Fruit fly (Drosophila melanogaster) S2 (cell line): ENCODE measurements around the gene Tsp5D.

Experiments
- CG8478 ChIP-seq: fragments of >200 bp; optimal IDR thresholded peaks from 2 replicates; lab custom pipeline; 2018
- CTCF ChIP-seq, 2 experiments: fragments of >200 bp; optimal IDR thresholded peaks; 2 replicates each; lab custom pipeline; 2018

The Tsp5D gene

dm6 chrX:6074845-6075244, at the start of gene Tsp5D:
Gene Tsp5D (minus strand): TSS chrX:6074857.
- TF ChIP-seq CTCF (optimal IDR thresholded peaks at IDR 0.05; lab: Kevin White, UChicago) (no peak), CG8478 (no peak)

- no peak for TF ChIP-seq CG8478
- peak; percentile 94 to 96 for TF ChIP-seq CTCF (optimal IDR thresholded peaks at IDR 0.05; lab: Kevin White, UChicago)
These were observed 35.2 kb upstream of the Tsp5D start for dm6 chrX:6109872-6110271.

DNA sequence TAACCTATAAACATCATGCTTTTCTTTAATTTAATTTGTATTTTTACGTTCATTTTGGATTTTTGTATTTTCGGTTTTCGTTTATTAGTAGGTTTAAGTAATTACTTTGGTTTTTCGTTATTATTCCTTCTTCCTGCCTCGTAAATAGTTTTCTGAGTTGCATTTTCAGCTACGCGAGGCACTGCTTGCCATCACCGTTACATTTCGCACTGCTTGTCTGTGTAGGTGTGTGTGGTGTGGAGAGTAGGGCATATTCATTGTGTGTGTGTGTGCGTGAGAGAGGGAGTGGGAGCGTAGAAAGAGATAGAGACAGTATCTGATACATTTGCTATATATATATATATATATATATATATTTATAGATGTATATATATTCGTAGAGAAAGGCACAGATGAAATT, 30.1 kb upstream of the Tsp5D start:
- TF ChIP-seq CTCF (optimal IDR thresholded peaks at IDR 0.05; lab: Kevin White, UChicago), result peak in 1 of 2 experiments; percentile 54
- TF ChIP-seq CG8478, result no peak

dm6 chrX:6097578-6097977, 22.9 kb upstream of the Tsp5D start:
- TF ChIP-seq CG8478, result no peak
- no peak for TF ChIP-seq CTCF (optimal IDR thresholded peaks at IDR 0.05; lab: Kevin White, UChicago)

DNA sequence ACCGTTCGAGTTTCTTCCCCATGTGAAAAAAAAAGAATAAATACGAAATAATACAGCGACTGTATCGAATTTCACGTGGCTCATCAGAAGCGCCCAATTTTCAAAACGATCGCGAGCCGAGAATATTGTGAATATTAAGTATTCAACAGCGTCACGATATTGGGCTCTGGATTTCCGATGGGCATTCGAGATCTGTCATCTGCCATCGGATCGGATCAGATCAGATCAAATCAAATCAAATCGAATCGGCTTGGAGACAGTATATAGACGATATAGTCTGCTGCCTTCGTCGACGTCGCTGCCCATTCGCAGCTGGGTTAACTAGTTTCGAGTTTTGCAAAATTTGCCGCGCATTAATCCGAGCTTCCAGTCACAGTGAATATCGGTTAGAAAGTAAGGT, 19.9 kb upstream of the Tsp5D start:
- TF ChIP-seq CG8478 (no peak), CTCF (optimal IDR thresholded peaks at IDR 0.05; lab: Kevin White, UChicago) (no peak)

dm6 chrX:6094078-6094477, 19.4 kb upstream of the Tsp5D start:
- no peak for TF ChIP-seq CTCF (optimal IDR thresholded peaks at IDR 0.05; lab: Kevin White, UChicago)
- no peak for TF ChIP-seq CG8478

- no peak for TF ChIP-seq CTCF (optimal IDR thresholded peaks at IDR 0.05; lab: Kevin White, UChicago)
- no peak for TF ChIP-seq CG8478
These were observed 17.6 kb upstream of the Tsp5D start for dm6 chrX:6092235-6092634.

DNA sequence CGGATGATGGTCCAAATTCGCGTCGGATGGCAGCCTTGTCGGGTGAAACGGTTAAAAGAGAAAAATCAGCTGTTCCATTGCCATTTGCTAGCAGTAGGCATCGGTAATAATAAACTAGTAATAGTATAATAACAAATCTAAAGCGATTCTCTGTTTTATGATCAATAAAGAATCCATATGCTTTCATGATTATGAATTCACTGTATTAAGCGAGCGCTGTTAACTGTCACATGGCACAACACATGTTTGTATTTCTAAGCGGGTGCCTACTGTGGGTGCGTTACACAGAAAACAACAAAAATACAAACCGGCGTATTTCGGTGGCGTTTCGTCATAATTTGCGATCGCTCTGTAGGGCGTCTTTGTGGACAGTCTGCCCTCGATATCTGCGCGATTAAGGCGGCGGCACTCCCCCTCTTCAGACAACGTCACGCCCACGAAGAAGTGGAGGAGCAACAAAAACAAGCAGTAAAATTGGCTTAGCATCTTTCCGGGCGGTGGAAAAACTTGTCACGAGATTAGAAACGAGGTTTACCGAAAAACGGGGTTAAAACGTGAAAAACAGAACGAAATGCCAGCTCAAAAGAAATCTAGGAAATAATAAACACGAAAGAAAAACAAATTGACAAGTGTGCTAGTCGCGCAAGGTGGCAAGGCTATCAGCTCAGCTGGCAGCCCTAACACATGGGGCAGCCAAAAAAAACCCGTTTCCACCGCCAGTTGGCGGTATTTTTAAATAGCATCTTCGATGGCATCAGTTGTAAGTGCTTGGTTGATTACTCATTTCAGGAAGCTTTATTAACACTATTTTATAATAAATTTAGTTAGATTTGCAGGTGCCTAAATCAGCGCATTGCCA, 16.4 kb upstream of the Tsp5D start, which contains the start of the genes Nep1 and Mipp2:
TSS of gene Nep1 (plus strand) at position 397 of the 859 bp plus-strand sequence.
TSS of gene Mipp2 (minus strand) at position 663 of the 859 bp plus-strand sequence.
- TF ChIP-seq CTCF (optimal IDR thresholded peaks at IDR 0.05; lab: Kevin White, UChicago), result no peak
- no peak for TF ChIP-seq CG8478

DNA sequence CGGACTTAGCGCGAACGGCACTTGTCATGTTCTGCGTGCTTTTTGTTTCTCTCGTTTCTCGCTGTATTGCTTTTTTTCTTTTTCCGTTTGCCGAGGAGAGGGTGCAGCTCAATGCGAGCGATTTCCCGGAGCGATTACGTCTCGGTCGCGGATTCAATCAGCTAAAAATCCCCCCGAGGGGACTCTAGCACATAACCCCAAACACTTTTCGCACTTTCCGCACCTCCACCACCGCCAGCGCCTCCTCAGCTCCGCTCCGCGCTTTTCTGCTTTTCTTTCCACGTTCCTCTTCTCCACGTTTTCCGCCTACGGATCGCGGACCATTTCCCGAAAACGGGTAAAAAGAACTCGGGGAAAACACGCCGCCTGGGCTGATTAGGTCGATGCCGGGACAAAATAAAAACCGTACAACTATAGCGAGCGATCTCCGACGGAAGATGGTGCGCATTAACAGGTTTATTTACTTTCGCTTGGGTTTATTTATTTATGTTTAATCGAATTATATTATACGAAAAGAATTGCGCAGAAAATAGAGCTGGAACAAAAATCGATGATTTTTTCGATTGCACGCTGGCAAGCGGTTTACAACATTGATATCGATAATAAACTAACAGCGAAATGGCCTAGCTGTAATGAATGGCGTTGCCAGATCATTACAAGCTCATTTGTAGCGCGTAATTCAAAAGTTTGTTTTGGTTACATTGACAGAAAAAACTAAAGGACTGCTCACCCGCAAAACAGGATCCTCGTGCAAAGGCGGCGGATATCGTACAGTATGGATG, 15.2 kb upstream of the Tsp5D start, which contains the start of gene raptor:
TSS of gene raptor (minus strand) at position 523 of the 782 bp plus-strand sequence.
- TF ChIP-seq CTCF (optimal IDR thresholded peaks at IDR 0.05; lab: Kevin White, UChicago) (no peak), CG8478 (no peak)

dm6 chrX:6081296-6081695, 6.6 kb upstream of the Tsp5D start, which contains the start of gene CG4660:
Gene CG4660 (minus strand): TSS chrX:6081372.
- TF ChIP-seq CG8478 (no peak), CTCF (optimal IDR thresholded peaks at IDR 0.05; lab: Kevin White, UChicago) (no peak)

- TF ChIP-seq CG8478 (no peak), CTCF (optimal IDR thresholded peaks at IDR 0.05; lab: Kevin White, UChicago) (no peak)
These were observed 3.0 kb upstream of the Tsp5D start, which contains the start of gene CG4666 for dm6 chrX:6077686-6078085. Gene CG4666 (minus strand): TSS chrX:6077786.

- no peak for TF ChIP-seq CG8478
- no peak for TF ChIP-seq CTCF (optimal IDR thresholded peaks at IDR 0.05; lab: Kevin White, UChicago)
These were observed 2.4 kb upstream of the Tsp5D start for dm6 chrX:6077043-6077547.

DNA sequence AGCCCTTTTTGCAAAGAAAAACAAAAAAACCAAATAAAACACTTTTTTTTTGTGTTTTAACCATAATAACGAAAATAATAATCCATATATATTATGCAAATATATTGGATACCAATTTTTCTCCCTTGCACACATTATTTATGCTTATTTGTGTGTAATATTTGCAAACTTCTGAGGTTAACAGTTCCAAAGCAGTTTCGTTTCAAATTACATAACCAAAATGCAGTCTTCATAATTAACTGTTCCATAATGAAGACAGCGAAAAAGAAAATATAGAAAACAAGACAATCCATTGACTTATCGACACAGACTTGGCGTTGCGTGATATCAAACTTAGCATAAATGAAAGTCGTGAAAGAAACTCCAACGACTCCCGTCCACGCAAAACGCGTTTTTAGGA, 929 bp upstream of the Tsp5D start:
- no peak for TF ChIP-seq CG8478
- TF ChIP-seq CTCF (optimal IDR thresholded peaks at IDR 0.05; lab: Kevin White, UChicago), result no peak

DNA sequence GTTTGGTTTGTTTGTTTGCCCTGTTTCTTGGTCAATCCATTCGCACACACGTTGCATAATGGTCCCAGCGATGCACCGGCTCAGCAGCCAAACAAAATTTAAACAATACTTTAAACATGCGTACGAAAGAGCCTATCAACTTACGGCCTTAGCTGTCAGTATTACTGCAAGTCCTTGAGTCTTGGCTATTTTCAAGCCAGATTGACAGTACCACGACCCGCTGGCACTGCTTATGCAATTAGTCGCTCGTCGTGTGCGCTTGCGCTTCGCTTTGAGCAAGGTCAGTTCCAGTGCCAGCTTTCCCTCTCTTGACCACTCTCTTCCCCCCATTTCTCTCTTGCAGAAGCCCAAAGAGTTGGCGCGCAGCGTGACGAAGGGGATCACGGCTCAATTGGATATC, 5.9 kb downstream of the Tsp5D start:
- TF ChIP-seq CTCF (optimal IDR thresholded peaks at IDR 0.05; lab: Kevin White, UChicago) (no peak), CG8478 (no peak)

- TF ChIP-seq CTCF (optimal IDR thresholded peaks at IDR 0.05; lab: Kevin White, UChicago), result no peak
- TF ChIP-seq CG8478, result no peak
These were observed 7.2 kb downstream of the Tsp5D start, which contains the start of gene CG5928 for dm6 chrX:6067281-6068008. Gene CG5928 (plus strand): TSS chrX:6067958.
